Worm (Caenorhabditis elegans): ENCODE results near the gene str-47.

Gene str-47

DNA sequence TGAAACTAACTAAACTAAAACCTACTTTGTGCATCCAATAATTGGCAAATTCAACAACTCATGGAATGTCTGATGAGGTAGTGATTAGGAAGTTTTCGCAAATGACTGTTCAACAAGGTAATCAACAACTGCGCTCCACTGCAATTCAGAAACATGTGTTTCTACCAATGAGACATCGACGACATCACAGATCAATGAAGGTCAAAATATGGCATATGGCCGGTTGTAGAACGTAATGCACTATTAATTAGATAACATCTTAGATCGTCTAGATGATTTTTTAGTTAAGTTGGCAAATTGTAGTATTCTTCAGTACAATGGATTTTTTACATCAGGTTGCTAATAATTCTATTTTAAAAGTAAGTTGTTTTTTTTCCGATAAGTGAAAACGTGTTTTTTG lies 40.6 kb downstream of the str-47 start, which contains the start of the genes nhr-94 and nhr-152:
Gene nhr-94 (minus strand): TSS at position 147 of the 400 bp plus-strand sequence.
Gene nhr-152 (plus strand): TSS at position 162 of the 400 bp plus-strand sequence.
- TF ChIP-seq aly-2 (tag; optimal IDR thresholded peaks at IDR 0.05), result no peak
- TF ChIP-seq lin-13 (GFP tag; optimal IDR thresholded peaks at IDR 0.05), result no peak
- TF ChIP-seq sma-3 (GFP tag; optimal IDR thresholded peaks at IDR 0.05), result no peak
- TF ChIP-seq ztf-11 (tag; optimal IDR thresholded peaks at IDR 0.05), result no peak
- no peak for TF ChIP-seq egl-27 (tag; optimal IDR thresholded peaks at IDR 0.05)
- TF ChIP-seq sma-9 (GFP tag; optimal IDR thresholded peaks at IDR 0.05), result peak; percentile 82
- TF ChIP-seq sma-9 (tag; optimal IDR thresholded peaks at IDR 0.05), result no peak
- TF ChIP-seq mdl-1 (tag; optimal IDR thresholded peaks at IDR 0.05), result no peak
- no peak for TF ChIP-seq skn-1 (tag; optimal IDR thresholded peaks at IDR 0.05)
- no peak for TF ChIP-seq ama-1 (optimal IDR thresholded peaks at IDR 0.05)
- TF ChIP-seq elt-1 (tag; optimal IDR thresholded peaks at IDR 0.05), result peak; percentile 11
- no peak for TF ChIP-seq lin-39 (tag; optimal IDR thresholded peaks at IDR 0.05)
- TF ChIP-seq zag-1 (tag; optimal IDR thresholded peaks at IDR 0.05), result no peak
- peak; percentile 77 for TF ChIP-seq nhr-25 (tag; optimal IDR thresholded peaks at IDR 0.05)
- no peak for TF ChIP-seq sem-4 (tag; optimal IDR thresholded peaks at IDR 0.05)
- peak; percentile 6 for TF ChIP-seq fos-1 (tag; optimal IDR thresholded peaks at IDR 0.05)
- no peak for TF ChIP-seq unc-55 (GFP tag; optimal IDR thresholded peaks at IDR 0.05)
- no peak for TF ChIP-seq lsy-2 (tag; optimal IDR thresholded peaks at IDR 0.05)

DNA sequence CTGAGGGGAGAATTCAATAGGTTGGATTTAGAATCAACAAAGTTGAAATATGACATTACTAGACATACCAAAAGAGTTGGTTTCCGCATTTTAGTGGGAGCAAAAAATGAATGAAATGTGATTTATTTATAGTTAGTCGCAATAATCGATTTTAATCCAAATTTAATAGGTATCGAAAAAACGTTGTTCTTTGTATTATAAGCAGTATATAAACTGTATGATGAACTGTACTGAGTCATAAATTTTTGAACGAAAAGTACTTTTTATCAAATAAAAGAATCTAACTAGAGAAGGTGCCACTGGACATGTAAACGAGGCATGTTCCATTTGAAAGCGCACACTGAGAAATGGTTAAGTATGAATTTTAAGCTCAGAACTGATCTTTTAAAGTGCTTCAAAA lies 44.3 kb downstream of the str-47 start, which contains the start of gene C12D5.9:
Gene C12D5.9 (minus strand): TSS at position 101 of the 400 bp plus-strand sequence.
- TF ChIP-seq gmeb-1 (tag; optimal IDR thresholded peaks at IDR 0.05) (no peak), lin-39 (tag; optimal IDR thresholded peaks at IDR 0.05) (no peak), ztf-1 (GFP tag; conservative IDR thresholded peaks at IDR 0.05) (no peak), mbf-1 (tag; optimal IDR thresholded peaks at IDR 0.05) (no peak), blmp-1 (tag; optimal IDR thresholded peaks at IDR 0.05; ENCODE audit: insufficient read depth) (no peak), nhr-129 (tag; optimal IDR thresholded peaks at IDR 0.05) (no peak), ceh-82 (tag; optimal IDR thresholded peaks at IDR 0.05) (no peak), nhr-11 (tag; optimal IDR thresholded peaks at IDR 0.05) (no peak)

DNA sequence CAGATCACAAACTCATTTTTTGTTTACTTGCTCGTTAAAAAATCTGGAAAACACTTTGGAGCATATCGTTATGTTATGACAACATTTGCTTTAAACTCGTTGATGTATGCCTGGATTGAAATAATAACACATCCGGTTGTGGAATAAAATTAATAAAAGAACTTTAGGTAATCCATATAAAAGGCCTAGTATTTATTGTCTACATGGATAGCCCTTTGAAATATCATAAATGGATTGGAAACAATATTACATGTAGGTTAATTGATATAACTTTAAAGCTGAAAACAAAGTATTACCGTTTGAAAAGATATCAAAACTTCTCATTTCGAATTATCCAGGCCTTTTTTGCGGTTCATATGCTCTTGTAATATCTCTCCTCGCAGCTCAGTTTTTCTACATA lies 45.1 kb downstream of the str-47 start:
- TF ChIP-seq aly-2 (tag; optimal IDR thresholded peaks at IDR 0.05) (no peak), mab-5 (tag; optimal IDR thresholded peaks at IDR 0.05) (no peak), peb-1 (tag; optimal IDR thresholded peaks at IDR 0.05) (no peak), ztf-11 (tag; optimal IDR thresholded peaks at IDR 0.05) (no peak), nhr-6 (tag; optimal IDR thresholded peaks at IDR 0.05) (no peak), fos-1 (tag; optimal IDR thresholded peaks at IDR 0.05) (no peak), ztf-4 (tag; optimal IDR thresholded peaks at IDR 0.05) (no peak), lin-39 (tag; optimal IDR thresholded peaks at IDR 0.05) (no peak), mdl-1 (tag; optimal IDR thresholded peaks at IDR 0.05) (no peak), nhr-25 (tag; optimal IDR thresholded peaks at IDR 0.05) (no peak), snpc-4 (tag; optimal IDR thresholded peaks at IDR 0.05) (no peak), nhr-129 (tag; optimal IDR thresholded peaks at IDR 0.05) (no peak), unc-62 (GFP tag; optimal IDR thresholded peaks at IDR 0.05) (no peak), dmd-4 (tag; optimal IDR thresholded peaks at IDR 0.05) (no peak), nhr-21 (tag; optimal IDR thresholded peaks at IDR 0.05) (no peak), nhr-11 (tag; optimal IDR thresholded peaks at IDR 0.05) (no peak), R02D3.7 (tag; optimal IDR thresholded peaks at IDR 0.05) (no peak), blmp-1 (tag; optimal IDR thresholded peaks at IDR 0.05; ENCODE audit: insufficient read depth) (no peak)

DNA sequence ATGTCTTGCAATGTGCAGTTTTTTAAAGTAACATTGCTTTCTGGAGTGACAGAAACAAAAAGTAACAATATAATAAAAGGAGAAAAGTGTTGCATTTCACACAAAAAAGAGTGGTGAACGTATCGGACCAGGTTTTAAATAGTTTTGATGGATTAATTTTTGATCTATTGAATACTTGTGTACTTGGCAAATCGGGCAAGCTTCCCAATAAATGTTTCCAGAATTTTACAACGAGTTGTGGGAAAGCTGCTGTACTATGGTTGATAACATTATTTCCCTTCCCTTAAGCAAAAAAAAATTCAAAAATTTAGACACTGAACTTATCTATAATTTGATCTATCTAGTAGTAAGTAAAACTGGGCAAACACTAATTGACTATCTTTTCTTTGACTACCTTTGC lies 47.8 kb downstream of the str-47 start, which contains the start of gene C12D5.10:
Gene C12D5.10 (minus strand): TSS at position 101 of the 400 bp plus-strand sequence.
- TF ChIP-seq ceh-16 (tag; optimal IDR thresholded peaks at IDR 0.05), result no peak
- TF ChIP-seq aly-2 (tag; optimal IDR thresholded peaks at IDR 0.05), result no peak
- no peak for TF ChIP-seq blmp-1 (tag; optimal IDR thresholded peaks at IDR 0.05; ENCODE audit: insufficient read depth)
- TF ChIP-seq ztf-11 (tag; optimal IDR thresholded peaks at IDR 0.05), result no peak
- TF ChIP-seq egl-27 (tag; optimal IDR thresholded peaks at IDR 0.05), result no peak
- no peak for TF ChIP-seq ZK546.5 (tag; optimal IDR thresholded peaks at IDR 0.05)
- TF ChIP-seq skn-1 (tag; optimal IDR thresholded peaks at IDR 0.05), result no peak
- no peak for TF ChIP-seq ceh-82 (tag; optimal IDR thresholded peaks at IDR 0.05)
- TF ChIP-seq lsy-2 (tag; optimal IDR thresholded peaks at IDR 0.05), result no peak
- TF ChIP-seq crh-2 (tag; optimal IDR thresholded peaks at IDR 0.05), result no peak
- TF ChIP-seq gmeb-1 (tag; optimal IDR thresholded peaks at IDR 0.05), result no peak
